Worm (Caenorhabditis elegans) whole organism, late embryonic: ENCODE data around the gene D1054.5.

Experiments used
- C08G9.2 ChIP-seq: sonication (generic microtip); optimal IDR thresholded peaks from 2 replicates; lab custom pipeline; 2016; ENCODE audit warnings: mild to moderate bottlenecking, missing genetic modification characterization, moderate library complexity, missing compliant biosample characterization
- T23F11.4 ChIP-seq: fragments of 200-800 bp; sonication (Bioruptor generic); optimal IDR thresholded peaks from 2 replicates; lab custom pipeline; 2018; ENCODE audit warnings: mild to moderate bottlenecking, missing genetic modification characterization, missing compliant biosample characterization
- ahr-1 ChIP-seq: sonication (generic microtip); optimal IDR thresholded peaks from 2 replicates; lab custom pipeline; 2016; ENCODE audit warnings: missing genetic modification characterization, missing compliant biosample characterization
- ceh-14 ChIP-seq: sonication (generic microtip); optimal IDR thresholded peaks from 2 replicates; lab custom pipeline; 2016; ENCODE audit warnings: missing genotype, missing genetic modification characterization, missing compliant biosample characterization
- ceh-18 ChIP-seq: sonication (generic microtip); optimal IDR thresholded peaks from 2 replicates; lab custom pipeline; 2016; ENCODE audit warnings: missing genetic modification characterization, missing compliant biosample characterization
- ceh-19 ChIP-seq: fragments of 200-800 bp; sonication (Bioruptor generic); optimal IDR thresholded peaks from 2 replicates; lab custom pipeline; 2018; ENCODE audit warnings: mild to moderate bottlenecking, missing genetic modification characterization, missing compliant biosample characterization
- ceh-24 ChIP-seq: sonication (generic microtip); optimal IDR thresholded peaks from 2 replicates; lab custom pipeline; 2016; ENCODE audit warnings: mild to moderate bottlenecking, missing genetic modification characterization, missing compliant biosample characterization
- ceh-31 ChIP-seq: sonication (generic microtip); optimal IDR thresholded peaks from 2 replicates; lab custom pipeline; 2016; ENCODE audit warnings: missing genetic modification characterization, missing compliant biosample characterization
- ceh-48 ChIP-seq: sonication (generic microtip); optimal IDR thresholded peaks from 2 replicates; lab custom pipeline; 2016; ENCODE audit warnings: missing genetic modification characterization, inconsistent platforms, missing compliant biosample characterization
- ceh-9 ChIP-seq: sonication (generic microtip); optimal IDR thresholded peaks from 2 replicates; lab custom pipeline; 2016; ENCODE audit warnings: mild to moderate bottlenecking, missing genetic modification characterization, inconsistent platforms, missing compliant biosample characterization
- che-1 ChIP-seq: sonication (generic microtip); optimal IDR thresholded peaks from 2 replicates; lab custom pipeline; 2016; ENCODE audit warnings: mild to moderate bottlenecking, missing genetic modification characterization, missing compliant biosample characterization
- dmd-4 ChIP-seq: sonication (generic microtip); optimal IDR thresholded peaks from 2 replicates; lab custom pipeline; 2016; ENCODE audit warnings: borderline replicate concordance, missing genetic modification characterization, missing compliant biosample characterization
- dve-1 ChIP-seq: sonication (generic microtip); optimal IDR thresholded peaks from 2 replicates; lab custom pipeline; 2017; ENCODE audit warnings: antibody characterized with exemption, mild to moderate bottlenecking, missing genetic modification characterization, missing compliant biosample characterization
- elt-4 ChIP-seq: sonication (generic microtip); optimal IDR thresholded peaks from 2 replicates; lab custom pipeline; 2016; ENCODE audit warnings: missing genetic modification characterization, missing compliant biosample characterization
- ets-4 ChIP-seq: sonication (generic microtip); optimal IDR thresholded peaks from 2 replicates; lab custom pipeline; 2016; ENCODE audit warnings: missing genetic modification characterization, missing compliant biosample characterization
- eyg-1 ChIP-seq: sonication (generic microtip); optimal IDR thresholded peaks from 2 replicates; lab custom pipeline; 2016; ENCODE audit warnings: missing genotype, missing genetic modification characterization, missing compliant biosample characterization
- fkh-10 ChIP-seq: fragments of 150-350 bp; optimal IDR thresholded peaks from 2 replicates; lab custom pipeline; 2014; ENCODE audit warnings: missing biosample characterization, missing genetic modification reagents, missing genetic modification characterization
- fkh-6 ChIP-seq: sonication (generic microtip); optimal IDR thresholded peaks from 2 replicates; lab custom pipeline; 2016; ENCODE audit warnings: missing genetic modification characterization, missing compliant biosample characterization
- hlh-15 ChIP-seq: sonication (generic microtip); optimal IDR thresholded peaks from 2 replicates; lab custom pipeline; 2016; ENCODE audit warnings: missing genetic modification characterization, missing compliant biosample characterization
- hlh-6 ChIP-seq: sonication (generic microtip); optimal IDR thresholded peaks from 2 replicates; lab custom pipeline; 2016; ENCODE audit warnings: missing genotype, missing genetic modification characterization, missing compliant biosample characterization
- lim-6 ChIP-seq: sonication (generic microtip); optimal IDR thresholded peaks from 2 replicates; lab custom pipeline; 2016; ENCODE audit warnings: missing genetic modification characterization, missing compliant biosample characterization
- madf-2 ChIP-seq: sonication (generic microtip); optimal IDR thresholded peaks from 2 replicates; lab custom pipeline; 2017; ENCODE audit warnings: missing genetic modification characterization, missing compliant biosample characterization
- mec-3 ChIP-seq: sonication (generic microtip); optimal IDR thresholded peaks from 2 replicates; lab custom pipeline; 2016; ENCODE audit warnings: borderline replicate concordance, missing genetic modification characterization, missing compliant biosample characterization
- nfya-1 ChIP-seq: sonication (generic microtip); optimal IDR thresholded peaks from 2 replicates; lab custom pipeline; 2017; ENCODE audit warnings: missing genetic modification characterization, mild to moderate bottlenecking, missing compliant biosample characterization, antibody characterized with exemption, moderate library complexity
- nhr-11 ChIP-seq: fragments of 150-350 bp; optimal IDR thresholded peaks from 2 replicates; lab custom pipeline; 2014; ENCODE audit warnings: missing biosample characterization, missing genetic modification characterization
- nhr-232 ChIP-seq: sonication (generic microtip); optimal IDR thresholded peaks from 2 replicates; lab custom pipeline; 2016; ENCODE audit warnings: missing genetic modification characterization, missing compliant biosample characterization
- pag-3 ChIP-seq: sonication (generic microtip); optimal IDR thresholded peaks from 2 replicates; lab custom pipeline; 2016; ENCODE audit warnings: missing compliant biosample characterization, missing genetic modification characterization, borderline replicate concordance
- pha-4 ChIP-seq: fragments of 150-350 bp; optimal IDR thresholded peaks from 2 replicates; lab custom pipeline; 2018; ENCODE audit warnings: missing biosample characterization, missing genetic modification reagents, missing genetic modification characterization
- pros-1 ChIP-seq: fragments of 150-350 bp; optimal IDR thresholded peaks from 2 replicates; lab custom pipeline; 2014; ENCODE audit warnings: missing biosample characterization, missing genetic modification reagents, missing genetic modification characterization
- ref-2 ChIP-seq: sonication (generic microtip); optimal IDR thresholded peaks from 2 replicates; lab custom pipeline; 2016; ENCODE audit warnings: missing genetic modification characterization, missing compliant biosample characterization
- sox-2 ChIP-seq: fragments of 200-800 bp; sonication (Bioruptor generic); IDR thresholded peaks from 2 replicates; pipeline ENCODE4 v1.3.6; 2022; ENCODE audit warnings: missing genetic modification reagents, missing genetic modification characterization, missing compliant biosample characterization
- syd-9 ChIP-seq: sonication (generic microtip); optimal IDR thresholded peaks from 2 replicates; lab custom pipeline; 2016; ENCODE audit warnings: mild to moderate bottlenecking, missing genetic modification characterization, moderate library complexity, missing compliant biosample characterization
- tbx-2 ChIP-seq: sonication (generic microtip); optimal IDR thresholded peaks from 2 replicates; lab custom pipeline; 2016; ENCODE audit warnings: missing genetic modification characterization, missing compliant biosample characterization
- tbx-7 ChIP-seq: sonication (generic microtip); optimal IDR thresholded peaks from 2 replicates; lab custom pipeline; 2016; ENCODE audit warnings: missing genotype, missing genetic modification characterization, missing compliant biosample characterization
- zip-5 ChIP-seq: sonication (generic microtip); optimal IDR thresholded peaks from 2 replicates; lab custom pipeline; 2016; ENCODE audit warnings: missing genetic modification characterization, missing compliant biosample characterization
- ztf-16 ChIP-seq: sonication (generic microtip); optimal IDR thresholded peaks from 2 replicates; lab custom pipeline; 2017; ENCODE audit warnings: missing genetic modification characterization, missing compliant biosample characterization

D1054.5 gene

ce11 chrV:10807862-10808327 lies 31.5 kb upstream of the D1054.5 start, which contains the start of gene plrg-1 (continued):
- TF ChIP-seq sox-2 (GFP tag; lab: Robert Waterston, UW): peak; percentile 91
- TF ChIP-seq eyg-1 (tag; lab: Kevin White, UChicago): peak; percentile 76
- TF ChIP-seq zip-5 (tag; lab: Kevin White, UChicago): peak; percentile 63
- TF ChIP-seq nhr-11 (tag; lab: Kevin White, UChicago): no peak
- TF ChIP-seq pros-1 (tag; lab: Kevin White, UChicago): peak; percentile 17
- TF ChIP-seq dve-1 (tag; lab: Kevin White, UChicago): peak; percentile 35
- peak; percentile 75 for TF ChIP-seq nhr-232 (tag; lab: Kevin White, UChicago)
- TF ChIP-seq ref-2 (tag; lab: Kevin White, UChicago): peak; percentile 89
- TF ChIP-seq ceh-48 (tag; lab: Kevin White, UChicago): peak; percentile 58
- no peak for TF ChIP-seq ceh-9 (tag; lab: Kevin White, UChicago)
- TF ChIP-seq ztf-16 (tag; lab: Kevin White, UChicago): peak; percentile 87
- peak; percentile 79 for TF ChIP-seq madf-2 (tag; lab: Kevin White, UChicago)
- TF ChIP-seq hlh-6 (tag; lab: Kevin White, UChicago): peak; percentile 91
- peak; percentile 74 for TF ChIP-seq lim-6 (tag; lab: Kevin White, UChicago)
- peak; percentile 53 for TF ChIP-seq tbx-7 (tag; lab: Kevin White, UChicago)
- peak; percentile 76 for TF ChIP-seq T23F11.4
- peak; percentile 22 for TF ChIP-seq fkh-10 (GFP tag; lab: Kevin White, UChicago)
- TF ChIP-seq ets-4 (tag; lab: Kevin White, UChicago): peak; percentile 60
- TF ChIP-seq ceh-19 (GFP tag; lab: Kevin White, UChicago): peak; percentile 93
- TF ChIP-seq fkh-6: peak; percentile 71
- TF ChIP-seq syd-9 (tag; lab: Kevin White, UChicago): peak; percentile 79
- no peak for TF ChIP-seq elt-4
- peak; percentile 75 for TF ChIP-seq dmd-4 (tag; lab: Kevin White, UChicago)
- TF ChIP-seq mec-3 (tag; lab: Kevin White, UChicago): no peak
- TF ChIP-seq pha-4 (tag; lab: Kevin White, UChicago): no peak
- peak; percentile 60 for TF ChIP-seq pag-3 (tag; lab: Kevin White, UChicago)
- TF ChIP-seq ceh-14 (tag; lab: Kevin White, UChicago): peak; percentile 95
- TF ChIP-seq ahr-1 (tag; lab: Kevin White, UChicago): peak; percentile 73
- peak; percentile 76 for TF ChIP-seq che-1 (tag; lab: Kevin White, UChicago)
- peak; percentile 91 for TF ChIP-seq nfya-1

- TF ChIP-seq ceh-31 (tag; lab: Kevin White, UChicago) (no peak), dve-1 (tag; lab: Kevin White, UChicago) (no peak), ceh-9 (tag; lab: Kevin White, UChicago) (no peak), dmd-4 (tag; lab: Kevin White, UChicago) (no peak)
Measured at ce11 chrV:10805934-10806333, 29.6 kb upstream of the D1054.5 start, which contains the start of gene prp-38. TSS of gene prp-38 (minus strand) at chrV:10806034.

- TF ChIP-seq pha-4 (tag; lab: Kevin White, UChicago): no peak
- no peak for TF ChIP-seq dve-1 (tag; lab: Kevin White, UChicago)
- no peak for TF ChIP-seq ceh-24 (tag; lab: Kevin White, UChicago)
- no peak for TF ChIP-seq ceh-9 (tag; lab: Kevin White, UChicago)
- no peak for TF ChIP-seq fkh-6
- TF ChIP-seq hlh-15: no peak
- TF ChIP-seq ztf-16 (tag; lab: Kevin White, UChicago): no peak
- TF ChIP-seq zip-5 (tag; lab: Kevin White, UChicago): no peak
- no peak for TF ChIP-seq madf-2 (tag; lab: Kevin White, UChicago)
- no peak for TF ChIP-seq C08G9.2 (tag; lab: Kevin White, UChicago)
- TF ChIP-seq ceh-14 (tag; lab: Kevin White, UChicago): no peak
- TF ChIP-seq pag-3 (tag; lab: Kevin White, UChicago): no peak
- TF ChIP-seq ceh-18: no peak
- no peak for TF ChIP-seq tbx-2 (tag; lab: Kevin White, UChicago)
Measured at ce11 chrV:10804374-10804773, 28.0 kb upstream of the D1054.5 start, which contains the start of gene secs-1. TSS of gene secs-1 (minus strand) at chrV:10804474.
